Worm (Caenorhabditis elegans) whole organism, late embryonic: ENCODE results near the gene kgb-1.

Experiments used
- T23F11.4 ChIP-seq: fragments of 200-800 bp; sonication (Bioruptor generic); optimal IDR thresholded peaks from 2 replicates; lab custom pipeline; 2018; ENCODE audit warnings: mild to moderate bottlenecking, missing genetic modification characterization, missing compliant biosample characterization
- ceh-18 ChIP-seq: sonication (generic microtip); optimal IDR thresholded peaks from 2 replicates; lab custom pipeline; 2016; ENCODE audit warnings: missing genetic modification characterization, missing compliant biosample characterization
- ceh-31 ChIP-seq: sonication (generic microtip); optimal IDR thresholded peaks from 2 replicates; lab custom pipeline; 2016; ENCODE audit warnings: missing genetic modification characterization, missing compliant biosample characterization
- che-1 ChIP-seq: sonication (generic microtip); optimal IDR thresholded peaks from 2 replicates; lab custom pipeline; 2016; ENCODE audit warnings: mild to moderate bottlenecking, missing genetic modification characterization, missing compliant biosample characterization
- dmd-4 ChIP-seq: sonication (generic microtip); optimal IDR thresholded peaks from 2 replicates; lab custom pipeline; 2016; ENCODE audit warnings: borderline replicate concordance, missing genetic modification characterization, missing compliant biosample characterization
- fkh-6 ChIP-seq: sonication (generic microtip); optimal IDR thresholded peaks from 2 replicates; lab custom pipeline; 2016; ENCODE audit warnings: missing genetic modification characterization, missing compliant biosample characterization
- hlh-30 ChIP-seq: sonication (generic microtip); optimal IDR thresholded peaks from 2 replicates; lab custom pipeline; 2017; ENCODE audit warnings: antibody characterized with exemption, missing genetic modification characterization, missing compliant biosample characterization; ENCODE audit not compliant: insufficient read depth
- hlh-6 ChIP-seq: sonication (generic microtip); optimal IDR thresholded peaks from 2 replicates; lab custom pipeline; 2016; ENCODE audit warnings: missing genotype, missing genetic modification characterization, missing compliant biosample characterization
- hlh-8 ChIP-seq: sonication (generic microtip); optimal IDR thresholded peaks from 2 replicates; lab custom pipeline; 2016; ENCODE audit warnings: missing genotype, missing genetic modification characterization, missing compliant biosample characterization
- madf-2 ChIP-seq: sonication (generic microtip); optimal IDR thresholded peaks from 2 replicates; lab custom pipeline; 2017; ENCODE audit warnings: missing genetic modification characterization, missing compliant biosample characterization
- nfya-1 ChIP-seq: sonication (generic microtip); optimal IDR thresholded peaks from 2 replicates; lab custom pipeline; 2017; ENCODE audit warnings: missing genetic modification characterization, mild to moderate bottlenecking, missing compliant biosample characterization, antibody characterized with exemption, moderate library complexity
- tbx-2 ChIP-seq: sonication (generic microtip); optimal IDR thresholded peaks from 2 replicates; lab custom pipeline; 2016; ENCODE audit warnings: missing genetic modification characterization, missing compliant biosample characterization
- unc-3 ChIP-seq, 2 experiments: fragments of 200-800 bp in 1 of 2; sonication (Bioruptor generic) in 1 of 2; sonication (generic microtip) in 1 of 2; conservative IDR thresholded peaks in 1 of 2; optimal IDR thresholded peaks in 1 of 2; 2 replicates each; pipeline versions ENCODE4 v1.3.6 to Lab custom; 2016 to 2022; ENCODE audit warnings: missing compliant biosample characterization in 2 of 2, missing genetic modification characterization in 2 of 2, missing genetic modification reagents in 1 of 2
- unc-42 ChIP-seq: sonication (generic microtip); optimal IDR thresholded peaks from 2 replicates; lab custom pipeline; 2016; ENCODE audit warnings: missing genotype, missing genetic modification characterization, missing compliant biosample characterization
- unc-55 ChIP-seq: sonication (generic microtip); optimal IDR thresholded peaks from 2 replicates; lab custom pipeline; 2017; ENCODE audit warnings: missing biosample characterization, missing genetic modification reagents, missing genetic modification characterization

kgb-1 gene

ce11 chrIV:366406-366805 lies 43.4 kb downstream of the kgb-1 start:
- peak; percentile 6 for TF ChIP-seq ceh-18 (tag; lab: Kevin White, UChicago)
- no peak for TF ChIP-seq fkh-6
- no peak for TF ChIP-seq dmd-4 (tag; lab: Kevin White, UChicago)
- peak; percentile 27 for TF ChIP-seq nfya-1 (tag; lab: Kevin White, UChicago)
- TF ChIP-seq unc-3 (GFP tag; conservative IDR thresholded peaks at IDR 0.05; lab: Robert Waterston, UW) = no peak
- no peak for TF ChIP-seq unc-3 (tag; optimal IDR thresholded peaks at IDR 0.05; lab: Kevin White, UChicago)
- TF ChIP-seq tbx-2 = peak; percentile 18
- peak; percentile 60 for TF ChIP-seq ceh-31 (tag; lab: Kevin White, UChicago)
- TF ChIP-seq unc-42 (tag; lab: Kevin White, UChicago) = peak; percentile 53
- TF ChIP-seq unc-55 (GFP tag; lab: Kevin White, UChicago) = peak; percentile 73

ce11 chrIV:364983-365382 lies 44.9 kb downstream of the kgb-1 start:
- TF ChIP-seq hlh-30 (tag; lab: Kevin White, UChicago) (peak; percentile 28), hlh-6 (tag; lab: Kevin White, UChicago) (no peak), unc-55 (GFP tag; lab: Kevin White, UChicago) (peak; percentile 11), hlh-8 (no peak), T23F11.4 (GFP tag; lab: Kevin White, UChicago) (no peak), madf-2 (tag; lab: Kevin White, UChicago) (no peak), ceh-18 (tag; lab: Kevin White, UChicago) (peak; percentile 16), che-1 (tag; lab: Kevin White, UChicago) (no peak), dmd-4 (tag; lab: Kevin White, UChicago) (no peak)
